Fruit fly (Drosophila melanogaster): ENCODE measurements around the gene CG42821.

CG42821 gene

dm6 chr3R:17400675-17401118 lies 12.2 kb upstream of the CG42821 start (continued):
- no peak for TF ChIP-seq inv (GFP tag; IDR thresholded peaks at IDR 0.05; ENCODE audit: partially characterized antibody)
- TF ChIP-seq CG7745 (tag; optimal IDR thresholded peaks at IDR 0.05), result no peak
- peak; percentile 48; the same call in 1 of the 2 replicates for TF ChIP-seq E2f1 (GFP tag; IDR thresholded peaks at IDR 0.05)
- TF ChIP-seq gsb (GFP tag; IDR thresholded peaks at IDR 0.05), result no peak
- TF ChIP-seq ind (GFP tag; optimal IDR thresholded peaks at IDR 0.05), result peak; percentile 30
- TF ChIP-seq CG10543 (GFP tag; optimal IDR thresholded peaks at IDR 0.05), result no peak
- no peak for TF ChIP-seq HmgZ (tag; optimal IDR thresholded peaks at IDR 0.05)
- TF ChIP-seq cad (GFP tag; optimal IDR thresholded peaks at IDR 0.05), result no peak
- peak; percentile 34; the same call in 2 of the 3 replicates for TF ChIP-seq row (GFP tag; IDR thresholded peaks at IDR 0.05)
- TF ChIP-seq Dref (GFP tag; IDR thresholded peaks at IDR 0.05), result no peak
- no peak for TF ChIP-seq CG31388 (GFP tag; optimal IDR thresholded peaks at IDR 0.05)
- peak; percentile 39; the same call in 2 of the 3 replicates for TF ChIP-seq CG17361 (GFP tag; IDR thresholded peaks at IDR 0.05)
- no peak for TF ChIP-seq Nf-YC (tag; optimal IDR thresholded peaks at IDR 0.05)
- no peak for TF ChIP-seq CG10462 (GFP tag; optimal IDR thresholded peaks at IDR 0.05)
- no peak for TF ChIP-seq CG12219 (GFP tag; optimal IDR thresholded peaks at IDR 0.05)
- no peak for TF ChIP-seq CG9876 (GFP tag; optimal IDR thresholded peaks at IDR 0.05)
- TF ChIP-seq Vsx1 (GFP tag; optimal IDR thresholded peaks at IDR 0.05), result no peak
- no peak for TF ChIP-seq eyg (GFP tag; optimal IDR thresholded peaks at IDR 0.05)
- 0 out of 3 replicates have a peak, but pooled peaks have one; percentile 28 for TF ChIP-seq Dbx (GFP tag; IDR thresholded peaks at IDR 0.05)
- no peak for TF ChIP-seq B-H2 (GFP tag; optimal IDR thresholded peaks at IDR 0.05)
- no peak for TF ChIP-seq D (optimal IDR thresholded peaks at IDR 0.05)
- peak; percentile 67 for TF ChIP-seq D (GFP tag; optimal IDR thresholded peaks at IDR 0.05)
- TF ChIP-seq CG32767 (GFP tag; IDR thresholded peaks at IDR 0.05), result no peak
- no peak for TF ChIP-seq C15 (GFP tag; IDR thresholded peaks at IDR 0.05)
- 0 out of 2 replicates have a peak, but pooled peaks have one; percentile 16 for TF ChIP-seq ranshi (GFP tag; IDR thresholded peaks at IDR 0.05)
- TF ChIP-seq Taf1 (GFP tag; IDR thresholded peaks at IDR 0.05), result no peak
- TF ChIP-seq Dip2 (GFP tag; IDR thresholded peaks at IDR 0.05), result no peak
- TF ChIP-seq ham (GFP tag; IDR thresholded peaks at IDR 0.05), result no peak
- peak; percentile 8 for TF ChIP-seq gcm (GFP tag; optimal IDR thresholded peaks at IDR 0.05)
- TF ChIP-seq CG10431 (GFP tag; optimal IDR thresholded peaks at IDR 0.05), result no peak
- no peak for TF ChIP-seq CG8478 (optimal IDR thresholded peaks at IDR 0.05)
- no peak for TF ChIP-seq CG2116 (GFP tag; optimal IDR thresholded peaks at IDR 0.05)
- no peak for TF ChIP-seq Spps (tag; optimal IDR thresholded peaks at IDR 0.05)
- TF ChIP-seq luna (GFP tag; optimal IDR thresholded peaks at IDR 0.05), result no peak
- TF ChIP-seq disco-r (GFP tag; optimal IDR thresholded peaks at IDR 0.05), result no peak
- TF ChIP-seq rib (GFP tag; IDR thresholded peaks at IDR 0.05), result no peak
- TF ChIP-seq bab2 (GFP tag; optimal IDR thresholded peaks at IDR 0.05), result peak; percentile 58
- no peak for TF ChIP-seq CG16815 (GFP tag; optimal IDR thresholded peaks at IDR 0.05)
- TF ChIP-seq Bdp1 (GFP tag; optimal IDR thresholded peaks at IDR 0.05), result no peak
- TF ChIP-seq aop (GFP tag; IDR thresholded peaks at IDR 0.05), result no peak
- no peak for TF ChIP-seq mld (GFP tag; IDR thresholded peaks at IDR 0.05; ENCODE audit: partially characterized antibody)
- no peak for TF ChIP-seq CG17912 (GFP tag; optimal IDR thresholded peaks at IDR 0.05)
- TF ChIP-seq pzg (GFP tag; optimal IDR thresholded peaks at IDR 0.05), result no peak
- no peak for TF ChIP-seq CG10321 (GFP tag; IDR thresholded peaks at IDR 0.05)
- TF ChIP-seq YL-1 (GFP tag; optimal IDR thresholded peaks at IDR 0.05), result no peak
- TF ChIP-seq kah (GFP tag; optimal IDR thresholded peaks at IDR 0.05), result peak; percentile 13
- peak; percentile 0 for TF ChIP-seq CG7556 (GFP tag; optimal IDR thresholded peaks at IDR 0.05)
- no peak for TF ChIP-seq dan (GFP tag; IDR thresholded peaks at IDR 0.05)
- no peak for TF ChIP-seq CHES-1-like (GFP tag; optimal IDR thresholded peaks at IDR 0.05)
- TF ChIP-seq vfl (GFP tag; optimal IDR thresholded peaks at IDR 0.05), result no peak
- peak; percentile 38 for TF ChIP-seq Asciz (GFP tag; optimal IDR thresholded peaks at IDR 0.05)
- TF ChIP-seq Nf-YB (GFP tag; optimal IDR thresholded peaks at IDR 0.05), result no peak
- no peak for TF ChIP-seq trh (GFP tag; optimal IDR thresholded peaks at IDR 0.05)

Data from whole organism, embryonic.